Worm (Caenorhabditis elegans) whole organism, L4 larva: Measurements from ENCODE around the gene ZK666.1.
A peak's percentile ranks its signal among the peaks of the same experiment; 100 is the strongest.
"Not testable (repeated sequence)": the region's sequence is repeated elsewhere in the genome, so short reads cannot be mapped to it uniquely, and the experiment has no call there.

Source experiments
- F10B5.3 ChIP-seq: sonication (generic microtip); optimal IDR thresholded peaks from 2 replicates; lab custom pipeline; 2016; ENCODE audit warnings: mild to moderate bottlenecking, missing genetic modification characterization, missing compliant biosample characterization
- F44E2.7 ChIP-seq: fragments of 200-800 bp; sonication (Bioruptor generic); IDR thresholded peaks from 2 replicates; pipeline ENCODE4 v2.1.2; 2022; ENCODE audit warnings: missing genetic modification characterization, missing compliant biosample characterization
- Y5F2A.4 ChIP-seq: fragments of 200-800 bp; sonication (Bioruptor generic); optimal IDR thresholded peaks from 2 replicates; lab custom pipeline; 2018; ENCODE audit warnings: mild to moderate bottlenecking, missing genetic modification characterization, missing compliant biosample characterization
- ZK337.2 ChIP-seq: fragments of 200-800 bp; sonication (Bioruptor generic); IDR thresholded peaks from 2 replicates; pipeline ENCODE4 v1.3.6; 2022; ENCODE audit warnings: missing genetic modification reagents, missing genetic modification characterization, missing compliant biosample characterization
- aha-1 ChIP-seq: fragments of 150-350 bp; peaks from one replicate; lab custom pipeline; 2014; ENCODE audit warnings: missing biosample characterization, missing genetic modification characterization
- ceh-20 ChIP-seq: fragments of 200-800 bp; sonication (Bioruptor generic); IDR thresholded peaks from 2 replicates; pipeline ENCODE4 v1.3.6; 2022; ENCODE audit warnings: missing genetic modification reagents, missing genetic modification characterization, missing compliant biosample characterization
- ces-1 ChIP-seq: fragments of 150-350 bp; sonication (generic microtip); optimal IDR thresholded peaks from 4 replicates; lab custom pipeline; 2014; ENCODE audit warnings: missing biosample characterization, missing genetic modification reagents, missing genetic modification characterization
- ctbp-1 ChIP-seq: fragments of 200-800 bp; sonication (Bioruptor generic); IDR thresholded peaks from 2 replicates; pipeline ENCODE4 v1.3.6; 2022; ENCODE audit warnings: missing genetic modification reagents, missing genetic modification characterization, missing compliant biosample characterization
- daf-12 ChIP-seq: fragments of 150-350 bp; optimal IDR thresholded peaks from 2 replicates; lab custom pipeline; 2014; ENCODE audit warnings: missing biosample characterization, missing genetic modification reagents, missing genetic modification characterization
- daf-16 ChIP-seq, 3 experiments: sonication (generic microtip); optimal IDR thresholded peaks; 2 replicates each; lab custom pipeline; 2016 to 2017; ENCODE audit warnings: missing genetic modification characterization in 3 of 3, missing genetic modification reagents in 3 of 3, mild to moderate bottlenecking in 2 of 3, missing compliant biosample characterization in 2 of 3, missing biosample characterization in 1 of 3, moderate library complexity in 1 of 3
- daf-19 ChIP-seq: fragments of 200-800 bp; sonication (Bioruptor generic); conservative IDR thresholded peaks from 2 replicates; pipeline ENCODE4 v1.3.6; 2022; ENCODE audit warnings: missing genetic modification characterization, missing compliant biosample characterization
- daf-8 ChIP-seq: fragments of 200-800 bp; sonication (Bioruptor generic); IDR thresholded peaks from 2 replicates; pipeline ENCODE4 v1.3.6; 2022; ENCODE audit warnings: missing genetic modification characterization, missing compliant biosample characterization
- dmd-6 ChIP-seq: fragments of 200-800 bp; sonication (Bioruptor generic); IDR thresholded peaks from 2 replicates; pipeline ENCODE4 v1.3.6; 2022; ENCODE audit warnings: missing genetic modification reagents, missing genetic modification characterization, missing compliant biosample characterization
- dmd-8 ChIP-seq: fragments of 200-800 bp; sonication (Bioruptor generic); IDR thresholded peaks from 2 replicates; pipeline ENCODE4 v1.3.6; 2022; ENCODE audit warnings: missing genetic modification characterization, missing compliant biosample characterization
- duxl-1 ChIP-seq: sonication (generic microtip); optimal IDR thresholded peaks from 2 replicates; lab custom pipeline; 2016; ENCODE audit warnings: mild to moderate bottlenecking, missing genetic modification characterization, moderate library complexity, missing compliant biosample characterization; ENCODE audit not compliant: poor library complexity
- dve-1 ChIP-seq: sonication (generic microtip); optimal IDR thresholded peaks from 2 replicates; lab custom pipeline; 2017; ENCODE audit warnings: antibody characterized with exemption, mild to moderate bottlenecking, missing genetic modification characterization, missing compliant biosample characterization; ENCODE audit not compliant: insufficient read depth
- hif-1 ChIP-seq, 2 experiments: sonication (generic microtip); optimal IDR thresholded peaks; 2 replicates each; lab custom pipeline; 2016 to 2017; ENCODE audit warnings: missing compliant biosample characterization in 2 of 2, missing genetic modification characterization in 2 of 2, missing genetic modification reagents in 2 of 2, missing genotype in 2 of 2, mild to moderate bottlenecking in 1 of 2
- hlh-30 ChIP-seq: sonication (generic microtip); optimal IDR thresholded peaks from 2 replicates; lab custom pipeline; 2017; ENCODE audit warnings: antibody characterized with exemption, mild to moderate bottlenecking, missing genetic modification characterization, missing compliant biosample characterization; ENCODE audit not compliant: insufficient read depth
- lin-15B ChIP-seq: fragments of 150-350 bp; sonication (generic microtip); optimal IDR thresholded peaks from 3 replicates; lab custom pipeline; 2014; ENCODE audit warnings: missing biosample characterization, missing genetic modification characterization
- lir-3 ChIP-seq: sonication (generic microtip); optimal IDR thresholded peaks from 2 replicates; lab custom pipeline; 2016; ENCODE audit warnings: mild to moderate bottlenecking, missing genetic modification characterization, missing compliant biosample characterization
- mep-1 ChIP-seq: fragments of 150-350 bp; sonication (generic microtip); optimal IDR thresholded peaks from 3 replicates; lab custom pipeline; 2014; ENCODE audit warnings: missing biosample characterization, missing genetic modification characterization
- mes-2 ChIP-seq: sonication (generic microtip); optimal IDR thresholded peaks from 2 replicates; lab custom pipeline; 2016; ENCODE audit warnings: missing genotype, mild to moderate bottlenecking, missing genetic modification characterization, missing compliant biosample characterization; ENCODE audit not compliant: poor library complexity, severe bottlenecking
- nhr-111 ChIP-seq: fragments of 200-800 bp; sonication (Bioruptor generic); optimal IDR thresholded peaks from 2 replicates; lab custom pipeline; 2018; ENCODE audit warnings: mild to moderate bottlenecking, missing genetic modification characterization, missing compliant biosample characterization
- nhr-25 ChIP-seq: sonication (generic microtip); optimal IDR thresholded peaks from 2 replicates; lab custom pipeline; 2017; ENCODE audit warnings: missing genetic modification characterization, mild to moderate bottlenecking, missing compliant biosample characterization, antibody characterized with exemption, moderate library complexity, borderline replicate concordance; ENCODE audit not compliant: insufficient read depth
- nhr-28 ChIP-seq: fragments of 150-350 bp; optimal IDR thresholded peaks from 2 replicates; lab custom pipeline; 2014; ENCODE audit warnings: missing biosample characterization, missing genetic modification characterization
- pqm-1 ChIP-seq: sonication (generic microtip); optimal IDR thresholded peaks from 2 replicates; lab custom pipeline; 2017; ENCODE audit warnings: missing biosample characterization, missing genetic modification characterization
- set-16 ChIP-seq: fragments of 200-800 bp; sonication (Bioruptor generic); IDR thresholded peaks from 2 replicates; pipeline ENCODE4 v1.3.6; 2022; ENCODE audit warnings: missing genetic modification reagents, missing genetic modification characterization, missing compliant biosample characterization
- snpc-1.2 ChIP-seq: fragments of 200-800 bp; sonication (Bioruptor generic); IDR thresholded peaks from 2 replicates; pipeline ENCODE4 v1.3.6; 2022; ENCODE audit warnings: missing genetic modification reagents, missing genetic modification characterization, missing compliant biosample characterization
- unc-62 ChIP-seq, 3 experiments: fragments of 150-350 bp in 1 of 3; sonication (generic microtip); optimal IDR thresholded peaks in 2 of 3; peaks in 1 of 3; 1 replicate in 1 of 3; 2 replicates in 2 of 3; lab custom pipeline; 2014 to 2017; ENCODE audit warnings: missing biosample characterization in 3 of 3, missing genetic modification characterization in 3 of 3, missing genetic modification reagents in 3 of 3, missing genotype in 1 of 3
- zfp-3 ChIP-seq: fragments of 200-800 bp; sonication (Bioruptor generic); conservative IDR thresholded peaks from 2 replicates; pipeline ENCODE4 v1.3.6; 2022; ENCODE audit warnings: missing genetic modification reagents, missing genetic modification characterization, missing compliant biosample characterization

ZK666.1 gene

DNA sequence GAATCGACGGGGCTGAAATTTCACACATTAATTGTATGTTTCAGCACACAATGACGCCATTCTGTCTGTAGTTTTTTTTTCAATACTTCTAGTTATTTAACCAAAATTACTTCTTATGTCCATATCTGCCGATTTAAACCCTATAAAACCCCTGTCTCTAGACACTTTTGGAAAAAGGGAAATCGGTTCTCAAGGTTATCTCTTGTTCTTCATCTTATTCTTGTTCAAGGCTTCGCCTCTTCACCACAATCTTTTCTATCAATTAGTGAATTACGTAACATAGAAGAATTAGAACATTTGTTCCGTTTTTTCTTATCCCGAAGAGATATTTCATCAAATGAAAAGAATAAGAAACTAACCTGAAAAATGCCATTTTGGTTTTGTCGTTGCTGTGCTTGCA is 29.5 kb upstream of the ZK666.1 start:
- peak in 1 of 2 experiments; percentile 54 for TF ChIP-seq unc-62 (GFP tag; optimal IDR thresholded peaks at IDR 0.05 in 1 of 2; lab: Kevin White, UChicago)
- TF ChIP-seq unc-62 (tag; optimal IDR thresholded peaks at IDR 0.05; lab: Kevin White, UChicago): no peak
- TF ChIP-seq nhr-25 (tag; lab: Kevin White, UChicago): no peak
- TF ChIP-seq nhr-28 (tag; lab: Kevin White, UChicago): peak; percentile 19
- TF ChIP-seq dmd-6 (GFP tag; lab: Robert Waterston, UW): no peak
- TF ChIP-seq daf-19 (GFP tag; lab: Robert Waterston, UW): no peak
- TF ChIP-seq duxl-1 (tag; lab: Kevin White, UChicago): peak; percentile 8
- TF ChIP-seq hif-1 (tag; optimal IDR thresholded peaks at IDR 0.05; lab: Kevin White, UChicago): no peak
- TF ChIP-seq mep-1 (tag; lab: Kevin White, UChicago): peak; percentile 5

DNA sequence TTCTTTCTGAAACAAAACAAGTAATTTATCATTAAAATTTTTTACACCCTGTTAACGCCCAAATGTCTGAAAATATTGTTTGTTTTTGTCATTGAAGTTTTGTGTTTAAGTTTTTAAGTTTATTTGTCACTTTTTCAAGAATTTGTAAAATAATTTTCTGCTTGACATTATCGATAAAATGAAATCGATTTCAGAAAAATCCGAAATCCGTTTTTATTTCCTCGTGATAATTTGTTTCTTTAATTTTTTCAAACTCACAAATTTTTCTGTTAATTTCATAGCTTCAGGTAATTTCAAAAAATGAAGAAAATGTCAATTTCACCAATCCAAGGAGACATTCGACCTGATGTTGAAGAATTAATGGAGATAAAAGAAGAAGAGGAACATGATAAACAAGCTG is 24.8 kb upstream of the ZK666.1 start, which contains the start of gene ZK666.12:
Gene ZK666.12, plus strand, starts transcription at position 301 of the 400 bp plus-strand sequence.
- no peak for TF ChIP-seq aha-1
- TF ChIP-seq hlh-30: no peak
- no peak for TF ChIP-seq ces-1
- no peak for TF ChIP-seq F44E2.7 (GFP tag; lab: Robert Waterston, UW)
- no peak for TF ChIP-seq ZK337.2 (GFP tag; lab: Robert Waterston, UW)
- TF ChIP-seq mes-2 (tag; lab: Kevin White, UChicago): no peak
- no peak for TF ChIP-seq set-16
- TF ChIP-seq nhr-111 (GFP tag; lab: Kevin White, UChicago): no peak
- TF ChIP-seq daf-12 (tag; lab: Kevin White, UChicago): no peak
- no peak for TF ChIP-seq Y5F2A.4
- TF ChIP-seq dmd-8: no peak
- no peak for TF ChIP-seq lin-15B (tag; lab: Kevin White, UChicago)
- no peak for TF ChIP-seq F10B5.3 (tag; lab: Kevin White, UChicago)
- no peak for TF ChIP-seq snpc-1.2
- TF ChIP-seq daf-8 (GFP tag; lab: Robert Waterston, UW): no peak

DNA sequence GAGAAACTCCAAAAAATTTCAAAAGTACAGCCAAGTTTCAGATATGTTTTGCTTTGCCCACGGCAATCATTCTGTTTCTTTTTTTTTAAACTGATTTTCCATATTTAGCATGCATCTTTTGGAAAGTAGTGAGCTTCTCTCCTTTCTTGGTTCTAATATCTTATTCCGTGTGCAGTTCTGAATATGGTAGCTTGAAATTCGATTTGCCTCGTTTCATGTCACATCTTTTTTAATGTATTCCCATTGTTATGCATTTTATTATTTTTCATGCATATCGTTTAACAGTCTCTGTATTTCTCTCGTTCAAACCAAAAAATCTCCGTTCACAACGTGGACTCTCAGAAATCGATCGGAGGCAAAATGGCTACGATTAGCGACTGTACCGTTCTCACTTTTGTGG is 23.3 kb upstream of the ZK666.1 start, which contains the start of gene ZK666.14:
Gene ZK666.14, plus strand, starts transcription at position 301 of the 400 bp plus-strand sequence.
- no peak for TF ChIP-seq ctbp-1 (GFP tag; lab: Robert Waterston, UW)

DNA sequence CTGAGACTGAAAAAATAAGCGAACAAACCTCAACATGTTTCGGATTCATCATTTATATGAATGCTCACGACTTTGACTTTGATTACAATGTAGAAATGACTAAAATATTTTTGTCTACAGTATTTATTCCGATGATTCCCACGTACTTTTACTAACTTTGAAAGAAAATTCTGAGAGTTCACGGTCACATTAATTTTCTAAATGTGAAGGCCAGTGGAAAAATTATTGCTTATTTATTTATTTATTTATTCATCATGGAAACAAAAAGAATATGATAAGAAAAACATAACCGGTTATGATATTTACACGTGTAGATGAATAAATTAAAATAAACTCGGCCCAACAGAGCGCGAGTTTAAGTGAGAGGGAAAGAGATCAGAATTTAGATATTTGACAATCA is 21.9 kb upstream of the ZK666.1 start, which contains the start of gene ZK666.8:
Gene ZK666.8, minus strand, starts transcription at position 101 of the 400 bp plus-strand sequence.
- TF ChIP-seq zfp-3 (GFP tag; lab: Robert Waterston, UW); daf-16 (GFP tag; optimal IDR thresholded peaks at IDR 0.05; lab: Kevin White, UChicago); daf-16 (tag; optimal IDR thresholded peaks at IDR 0.05; lab: Kevin White, UChicago); lir-3 (tag; lab: Kevin White, UChicago): not testable (repeated sequence)

DNA sequence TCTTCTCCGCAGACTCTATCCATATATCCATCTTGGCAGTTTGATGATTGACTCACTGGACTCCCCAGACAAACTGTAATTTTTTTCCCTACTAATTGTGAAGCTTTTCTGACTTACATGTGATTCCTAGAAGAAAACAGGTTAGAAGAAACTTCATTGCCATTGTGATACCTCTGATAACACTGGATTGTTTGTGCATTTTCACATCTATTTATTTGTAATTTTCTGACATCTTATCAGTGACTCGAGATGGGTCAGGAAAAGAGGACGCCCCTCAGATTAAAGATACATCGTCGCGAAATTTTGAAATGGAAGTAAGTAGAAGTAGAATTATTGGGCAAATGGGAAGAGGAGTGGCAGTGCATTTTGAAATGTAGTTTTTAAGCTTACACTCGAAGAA is 19.2 kb upstream of the ZK666.1 start, which contains the start of gene clec-61:
Gene clec-61, minus strand, starts transcription at position 209 of the 400 bp plus-strand sequence.
- TF ChIP-seq nhr-28 (tag; lab: Kevin White, UChicago): peak; percentile 58
- TF ChIP-seq dve-1: peak; percentile 18
- TF ChIP-seq pqm-1 (tag; lab: Kevin White, UChicago): peak; percentile 23
- no peak for TF ChIP-seq daf-16 (GFP tag; optimal IDR thresholded peaks at IDR 0.05; lab: Kevin White, UChicago)
- TF ChIP-seq daf-16 (tag; optimal IDR thresholded peaks at IDR 0.05; lab: Kevin White, UChicago): peak; percentile 87
- TF ChIP-seq ceh-20 (GFP tag; lab: Robert Waterston, UW): no peak
- TF ChIP-seq, all 104 proteins: peak for 4
